Fruit fly (Drosophila melanogaster): ENCODE measurements around the gene CG8578.

Gene CG8578

dm6 chrX:15867863-15868262 is 23.6 kb downstream of the CG8578 start, which contains the start of gene Gapdh2 (continued):
- TF ChIP-seq CG17385 (GFP tag; optimal IDR thresholded peaks at IDR 0.05) (peak; percentile 100), lola (GFP tag; optimal IDR thresholded peaks at IDR 0.05) (peak in 1 of 3 experiments; percentile 93), lbe (GFP tag; optimal IDR thresholded peaks at IDR 0.05) (peak; percentile 99), tgo (GFP tag; IDR thresholded peaks at IDR 0.05) (peak; percentile 99), nmo (GFP tag; optimal IDR thresholded peaks at IDR 0.05) (peak; percentile 99), odd (GFP tag; optimal IDR thresholded peaks at IDR 0.05) (peak; percentile 100), CG17802 (tag; optimal IDR thresholded peaks at IDR 0.05) (peak; percentile 86), CG8478 (optimal IDR thresholded peaks at IDR 0.05) (no peak), CG15479 (GFP tag; optimal IDR thresholded peaks at IDR 0.05) (peak; percentile 10), Jarid2 (GFP tag; optimal IDR thresholded peaks at IDR 0.05) (peak; percentile 95), Hmx (GFP tag; optimal IDR thresholded peaks at IDR 0.05) (peak; percentile 94), CG4360 (GFP tag; IDR thresholded peaks at IDR 0.05) (peak; percentile 87), pan (optimal IDR thresholded peaks at IDR 0.05) (no peak), pan (GFP tag; optimal IDR thresholded peaks at IDR 0.05 in 1 of 2, IDR thresholded peaks at IDR 0.05 in 1 of 2) (peak in 1 of 2 experiments; percentile 99), CG12236 (GFP tag; optimal IDR thresholded peaks at IDR 0.05) (peak; percentile 94), CG13123 (GFP tag; optimal IDR thresholded peaks at IDR 0.05) (peak; percentile 96), knrl (GFP tag; IDR thresholded peaks at IDR 0.05; ENCODE audit: partially characterized antibody) (no peak), grau (tag; optimal IDR thresholded peaks at IDR 0.05) (peak; percentile 99), pita (GFP tag; optimal IDR thresholded peaks at IDR 0.05) (no peak), CG34376 (GFP tag; optimal IDR thresholded peaks at IDR 0.05) (peak; percentile 100), CG17912 (GFP tag; optimal IDR thresholded peaks at IDR 0.05) (peak; percentile 100), CG6254 (GFP tag; optimal IDR thresholded peaks at IDR 0.05) (peak; percentile 96), cg (GFP tag; optimal IDR thresholded peaks at IDR 0.05) (peak; percentile 18), Dip3 (GFP tag; optimal IDR thresholded peaks at IDR 0.05) (peak; percentile 98), BEAF-32 (GFP tag; optimal IDR thresholded peaks at IDR 0.05) (peak; percentile 38), NFAT (GFP tag; IDR thresholded peaks at IDR 0.05) (peak; percentile 98), CG30403 (GFP tag; optimal IDR thresholded peaks at IDR 0.05) (peak; percentile 99), CG13775 (GFP tag; optimal IDR thresholded peaks at IDR 0.05) (peak; percentile 98), NC2β (GFP tag; optimal IDR thresholded peaks at IDR 0.05) (peak; percentile 94), CG10366 (GFP tag; IDR thresholded peaks at IDR 0.05) (peak; percentile 99), corto (GFP tag; optimal IDR thresholded peaks at IDR 0.05) (peak; percentile 100), CG7928 (GFP tag; optimal IDR thresholded peaks at IDR 0.05) (peak; percentile 85), CG11560 (tag; IDR thresholded peaks at IDR 0.05) (no peak; the same call in 1 of the 3 replicates), luna (GFP tag; optimal IDR thresholded peaks at IDR 0.05) (peak; percentile 94), ato (GFP tag; IDR thresholded peaks at IDR 0.05; ENCODE audit: partially characterized antibody) (no peak), chm (GFP tag; IDR thresholded peaks at IDR 0.05) (peak; percentile 99; the same call in 1 of the 2 replicates), Dad (GFP tag; optimal IDR thresholded peaks at IDR 0.05) (peak; percentile 98), CG6689 (GFP tag; IDR thresholded peaks at IDR 0.05) (peak; percentile 98), CG12104 (GFP tag; optimal IDR thresholded peaks at IDR 0.05) (peak; percentile 99), en (GFP tag; optimal IDR thresholded peaks at IDR 0.05) (peak; percentile 96), CG10274 (GFP tag; optimal IDR thresholded peaks at IDR 0.05) (peak; percentile 95), CG17328 (GFP tag; IDR thresholded peaks at IDR 0.05) (peak; percentile 99), trem (tag; optimal IDR thresholded peaks at IDR 0.05) (peak; percentile 96), CG13424 (tag; optimal IDR thresholded peaks at IDR 0.05) (peak; percentile 100), CG31441 (GFP tag; IDR thresholded peaks at IDR 0.05) (peak; percentile 100), zf30C (GFP tag; optimal IDR thresholded peaks at IDR 0.05) (peak; percentile 79), fd3F (GFP tag; optimal IDR thresholded peaks at IDR 0.05) (peak; percentile 99), Tbp (GFP tag; optimal IDR thresholded peaks at IDR 0.05) (no peak), lov (optimal IDR thresholded peaks at IDR 0.05) (no peak), lov (GFP tag; IDR thresholded peaks at IDR 0.05) (peak; percentile 98; the same call in 2 of the 3 replicates), pfk (GFP tag; optimal IDR thresholded peaks at IDR 0.05) (peak; percentile 88)

Data from whole organism, embryonic.